Fruit fly (Drosophila melanogaster) whole organism, embryonic: ENCODE measurements around the gene SPH93.
A peak's percentile ranks its signal among the peaks of the same experiment; 100 is the strongest.

ENCODE experiments used
- Awh ChIP-seq: fragments of 200-800 bp; sonication (Bioruptor generic); IDR thresholded peaks from 2 replicates; pipeline ENCODE4, ENCODE4 v1.3.6; 2022; ENCODE audit warnings: missing biosample characterization, missing genetic modification characterization
- BEAF-32 ChIP-seq: fragments of 200-800 bp; sonication (Bioruptor generic); optimal IDR thresholded peaks from 3 replicates; lab custom pipeline; 2017; ENCODE audit warnings: missing biosample characterization, missing genetic modification characterization, mild to moderate bottlenecking, moderate library complexity, missing genetic modification reagents
- Blimp-1 ChIP-seq: fragments of 200-800 bp; sonication (Bioruptor generic); optimal IDR thresholded peaks from 3 replicates; lab custom pipeline; 2018; ENCODE audit warnings: missing biosample characterization, missing genetic modification characterization, mild to moderate bottlenecking, moderate library complexity, missing genetic modification reagents
- CG12104 ChIP-seq: fragments of 200-800 bp; sonication (Bioruptor generic); optimal IDR thresholded peaks from 3 replicates; lab custom pipeline; 2016; ENCODE audit warnings: missing biosample characterization, missing genetic modification characterization
- CG12769 ChIP-seq: fragments of 200-800 bp; sonication (Bioruptor generic); optimal IDR thresholded peaks from 2 replicates; lab custom pipeline; 2019; ENCODE audit warnings: missing biosample characterization, mild to moderate bottlenecking, missing genetic modification characterization, moderate library complexity
- CG13624 ChIP-seq: fragments of 200-800 bp; sonication (Bioruptor generic); optimal IDR thresholded peaks from 2 replicates; lab custom pipeline; 2016; ENCODE audit warnings: missing biosample characterization, missing genetic modification characterization
- CG13775 ChIP-seq: fragments of 200-800 bp; sonication (Bioruptor generic); optimal IDR thresholded peaks from 3 replicates; lab custom pipeline; 2017; ENCODE audit warnings: missing biosample characterization, mild to moderate bottlenecking, missing genetic modification characterization
- CG16813 ChIP-seq: fragments of 200-800 bp; sonication (Bioruptor generic); IDR thresholded peaks from 3 replicates; pipeline ENCODE4 v1.3.6; 2022; ENCODE audit warnings: missing biosample characterization, missing genetic modification characterization; ENCODE audit not compliant: partially characterized antibody
- CG17829 ChIP-seq: fragments of 200-800 bp; optimal IDR thresholded peaks from 2 replicates; lab custom pipeline; 2019; ENCODE audit warnings: missing biosample characterization, mild to moderate bottlenecking, missing genetic modification characterization, moderate library complexity
- CG2678 ChIP-seq: fragments of 200-800 bp; sonication (Bioruptor generic); optimal IDR thresholded peaks from 3 replicates; lab custom pipeline; 2019; ENCODE audit warnings: missing biosample characterization, mild to moderate bottlenecking, missing genetic modification characterization, moderate library complexity
- CG3163 ChIP-seq: fragments of 200-800 bp; sonication (Bioruptor generic); optimal IDR thresholded peaks from 3 replicates; lab custom pipeline; 2016; ENCODE audit warnings: missing biosample characterization, missing genetic modification characterization
- CG4328 ChIP-seq: fragments of 200-800 bp; sonication (Bioruptor generic); optimal IDR thresholded peaks from 3 replicates; lab custom pipeline; 2017; ENCODE audit warnings: missing biosample characterization, missing genetic modification reagents, missing genetic modification characterization
- CG4617 ChIP-seq: fragments of 200-800 bp; sonication (Bioruptor generic); optimal IDR thresholded peaks from 3 replicates; lab custom pipeline; 2016; ENCODE audit warnings: missing biosample characterization, missing genetic modification characterization, borderline replicate concordance
- CG7357 ChIP-seq: fragments of 200-800 bp; sonication (Bioruptor generic); IDR thresholded peaks from 3 replicates; pipeline ENCODE4 v1.3.6; 2022; ENCODE audit warnings: missing biosample characterization, missing genetic modification characterization
- CG7745 ChIP-seq: fragments of 200-800 bp; sonication (Bioruptor generic); optimal IDR thresholded peaks from 2 replicates; lab custom pipeline; 2018; ENCODE audit warnings: missing biosample characterization, mild to moderate bottlenecking, missing genetic modification characterization, moderate library complexity
- CG7963 ChIP-seq: fragments of 200-800 bp; sonication (Bioruptor generic); IDR thresholded peaks from 3 replicates; pipeline ENCODE4 v1.3.6; 2022; ENCODE audit warnings: missing biosample characterization, missing genetic modification characterization; ENCODE audit not compliant: partially characterized antibody
- CG9932 ChIP-seq: fragments of 200-800 bp; sonication (Bioruptor generic); IDR thresholded peaks from 2 replicates; pipeline ENCODE4 v1.3.6; 2022; ENCODE audit warnings: missing biosample characterization, missing genetic modification characterization
- CTCF ChIP-seq: fragments of 200-800 bp; sonication (Bioruptor generic); optimal IDR thresholded peaks from 2 replicates; lab custom pipeline; 2017; ENCODE audit warnings: missing biosample characterization, mild to moderate bottlenecking, missing genetic modification characterization, moderate library complexity
- Camta ChIP-seq: fragments of 200-800 bp; sonication (Bioruptor generic); optimal IDR thresholded peaks from 2 replicates; lab custom pipeline; 2016; ENCODE audit warnings: missing biosample characterization, missing genetic modification characterization
- Doc3 ChIP-seq: fragments of 200-800 bp; sonication (Bioruptor generic); IDR thresholded peaks from 3 replicates; pipeline ENCODE4 v1.3.6; 2022; ENCODE audit warnings: missing biosample characterization, missing genetic modification characterization; ENCODE audit not compliant: partially characterized antibody
- Dref ChIP-seq: fragments of 200-800 bp; sonication (Bioruptor generic); IDR thresholded peaks from 2 replicates; pipeline ENCODE4 v1.3.6; 2022; ENCODE audit warnings: missing biosample characterization, missing genetic modification characterization
- GATAe ChIP-seq: fragments of 200-800 bp; sonication (Bioruptor generic); conservative IDR thresholded peaks from 2 replicates; pipeline ENCODE4 v1.3.6; 2022; ENCODE audit warnings: missing biosample characterization, missing genetic modification characterization
- HLH3B ChIP-seq: fragments of 200-800 bp; sonication (Bioruptor generic); IDR thresholded peaks from 2 replicates; pipeline ENCODE4 v1.3.6; 2022; ENCODE audit warnings: missing biosample characterization, missing genetic modification characterization
- Mad ChIP-seq: fragments of 200-800 bp; sonication (Bioruptor generic); optimal IDR thresholded peaks from 2 replicates; lab custom pipeline; 2016; ENCODE audit warnings: missing biosample characterization, missing genetic modification characterization
- Mrtf ChIP-seq: fragments of 200-800 bp; sonication (Bioruptor generic); IDR thresholded peaks from 3 replicates; pipeline ENCODE4 v1.3.6; 2022; ENCODE audit warnings: missing biosample characterization, missing genetic modification characterization
- Nf-YA ChIP-seq: fragments of 200-800 bp; sonication (Bioruptor generic); IDR thresholded peaks from 2 replicates; pipeline ENCODE4 v1.3.6; 2022; ENCODE audit warnings: missing biosample characterization, missing genetic modification characterization
- Ravus ChIP-seq: fragments of 200-800 bp; sonication (Bioruptor generic); IDR thresholded peaks from 2 replicates; pipeline ENCODE4 v1.3.6; 2022; ENCODE audit warnings: missing biosample characterization, missing genetic modification characterization
- Sry-β ChIP-seq: fragments of 200-800 bp; sonication (Bioruptor generic); optimal IDR thresholded peaks from 2 replicates; lab custom pipeline; 2018; ENCODE audit warnings: missing biosample characterization, mild to moderate bottlenecking, missing genetic modification characterization, moderate library complexity
- Xbp1 ChIP-seq: fragments of 200-800 bp; sonication (Bioruptor generic); optimal IDR thresholded peaks from 3 replicates; lab custom pipeline; 2016; ENCODE audit warnings: missing biosample characterization, mild to moderate bottlenecking, missing genetic modification characterization
- cato ChIP-seq: fragments of 200-800 bp; sonication (Bioruptor generic); optimal IDR thresholded peaks from 2 replicates; lab custom pipeline; 2016; ENCODE audit warnings: missing biosample characterization, missing genetic modification characterization, borderline replicate concordance
- corto ChIP-seq: fragments of 200-800 bp; sonication (Bioruptor generic); optimal IDR thresholded peaks from 2 replicates; lab custom pipeline; 2016; ENCODE audit warnings: missing biosample characterization, mild to moderate bottlenecking, missing genetic modification characterization, moderate library complexity
- da ChIP-seq: fragments of 200-800 bp; sonication (Bioruptor generic); optimal IDR thresholded peaks from 2 replicates; lab custom pipeline; 2016; ENCODE audit warnings: missing biosample characterization, missing genetic modification characterization
- disco-r ChIP-seq: fragments of 200-800 bp; sonication (Bioruptor generic); optimal IDR thresholded peaks from 2 replicates; lab custom pipeline; 2016; ENCODE audit warnings: missing biosample characterization, missing genetic modification characterization
- ems ChIP-seq: fragments of 200-800 bp; sonication (Bioruptor generic); optimal IDR thresholded peaks from 3 replicates; lab custom pipeline; 2016; ENCODE audit warnings: missing biosample characterization, missing genetic modification characterization
- eve ChIP-seq, 2 experiments: fragments of >200 bp; optimal IDR thresholded peaks; 2 replicates each; lab custom pipeline; 2017; ENCODE audit warnings: missing biosample characterization in 2 of 2, missing genetic modification characterization in 2 of 2
- jigr1 ChIP-seq: fragments of 200-800 bp; sonication (Bioruptor generic); IDR thresholded peaks from 3 replicates; pipeline ENCODE4 v1.3.6; 2022; ENCODE audit warnings: missing biosample characterization, missing genetic modification characterization
- jing ChIP-seq: fragments of 200-800 bp; sonication (Bioruptor generic); optimal IDR thresholded peaks from 2 replicates; lab custom pipeline; 2018; ENCODE audit warnings: missing biosample characterization, mild to moderate bottlenecking, missing genetic modification characterization
- kay ChIP-seq: fragments of 200-800 bp; sonication (Bioruptor generic); optimal IDR thresholded peaks from 2 replicates; lab custom pipeline; 2016; ENCODE audit warnings: missing biosample characterization, missing genetic modification characterization
- ken ChIP-seq: fragments of 200-800 bp; sonication (Bioruptor generic); IDR thresholded peaks from 3 replicates; pipeline ENCODE4 v1.3.6; 2022; ENCODE audit warnings: missing biosample characterization, missing genetic modification characterization
- lov ChIP-seq, 2 experiments: fragments of 200-800 bp in 1 of 2; fragments of >200 bp in 1 of 2; sonication (Bioruptor generic) in 1 of 2; IDR thresholded peaks in 1 of 2; optimal IDR thresholded peaks in 1 of 2; 2 replicates in 1 of 2; 3 replicates in 1 of 2; pipeline versions ENCODE4 v1.3.6 to Lab custom; 2017 to 2022; ENCODE audit warnings: missing biosample characterization in 1 of 2, missing genetic modification characterization in 1 of 2
- nau ChIP-seq: fragments of 200-800 bp; sonication (Bioruptor generic); optimal IDR thresholded peaks from 3 replicates; lab custom pipeline; 2017; ENCODE audit warnings: missing biosample characterization, mild to moderate bottlenecking, missing genetic modification characterization, missing genetic modification reagents
- org-1 ChIP-seq: fragments of 200-800 bp; sonication (Bioruptor generic); optimal IDR thresholded peaks from 2 replicates; lab custom pipeline; 2017; ENCODE audit warnings: missing biosample characterization, missing genetic modification characterization
- seq ChIP-seq: fragments of 200-800 bp; sonication (Bioruptor generic); IDR thresholded peaks from 2 replicates; pipeline ENCODE4 v1.3.6; 2022; ENCODE audit warnings: missing biosample characterization, missing genetic modification characterization
- so ChIP-seq: fragments of 200-800 bp; sonication (Bioruptor generic); IDR thresholded peaks from 3 replicates; pipeline ENCODE4 v1.3.6; 2022; ENCODE audit warnings: missing biosample characterization, missing genetic modification characterization
- sob ChIP-seq: fragments of 200-800 bp; sonication (Bioruptor generic); IDR thresholded peaks from 2 replicates; pipeline ENCODE4 v1.3.6; 2022; ENCODE audit warnings: missing biosample characterization, missing genetic modification characterization
- stwl ChIP-seq: fragments of 200-800 bp; sonication (Bioruptor generic); optimal IDR thresholded peaks from 3 replicates; lab custom pipeline; 2018; ENCODE audit warnings: missing biosample characterization, mild to moderate bottlenecking, missing genetic modification characterization, moderate library complexity
- unc-4 ChIP-seq: fragments of 200-800 bp; sonication (Bioruptor generic); IDR thresholded peaks from 2 replicates; pipeline ENCODE4 v1.3.6; 2022; ENCODE audit warnings: missing biosample characterization, missing genetic modification characterization; ENCODE audit not compliant: partially characterized antibody
- wor ChIP-seq: fragments of 200-800 bp; sonication (Bioruptor generic); IDR thresholded peaks from 2 replicates; pipeline ENCODE4 v1.3.6; 2022; ENCODE audit warnings: missing biosample characterization, missing genetic modification characterization
- yki ChIP-seq: fragments of >200 bp; optimal IDR thresholded peaks from 3 replicates; lab custom pipeline; 2018

The SPH93 gene

dm6 chr2L:17429788-17430587, 25.7 kb downstream of the SPH93 start (continued):
- TF ChIP-seq corto (GFP tag; lab: Kevin White, UChicago): peak; percentile 48
- TF ChIP-seq CG13775: peak; percentile 92
- peak; percentile 88 for TF ChIP-seq CG12769
- TF ChIP-seq CG4617 (GFP tag; lab: Kevin White, UChicago): peak; percentile 53
- TF ChIP-seq jigr1: peak; percentile 93; the same call in 2 of the 3 replicates
- TF ChIP-seq BEAF-32 (GFP tag; lab: Kevin White, UChicago): no peak
- peak; percentile 71 for TF ChIP-seq Xbp1 (GFP tag; lab: Kevin White, UChicago)
- TF ChIP-seq CG3163 (GFP tag; lab: Kevin White, UChicago): peak; percentile 14
- TF ChIP-seq Ravus (GFP tag; lab: Robert Waterston, UW): peak; percentile 86
- TF ChIP-seq Blimp-1: peak; percentile 97
- peak; percentile 75 for TF ChIP-seq CG9932 (GFP tag; lab: Robert Waterston, UW)
- TF ChIP-seq stwl (tag; lab: Kevin White, UChicago): peak; percentile 19
- peak; percentile 49 for TF ChIP-seq Mad (GFP tag; lab: Kevin White, UChicago)
- TF ChIP-seq kay (GFP tag; lab: Kevin White, UChicago): no peak
- TF ChIP-seq Dref (GFP tag; lab: Robert Waterston, UW): no peak
- peak; percentile 96 for TF ChIP-seq so (GFP tag; lab: Robert Waterston, UW)
- TF ChIP-seq Mrtf (GFP tag; lab: Robert Waterston, UW): peak; percentile 90; the same call in 2 of the 3 replicates
- TF ChIP-seq CG7963 (GFP tag; lab: Robert Waterston, UW): no peak
- peak; percentile 90 for TF ChIP-seq CG4328 (GFP tag; lab: Kevin White, UChicago)
- TF ChIP-seq disco-r (GFP tag; lab: Kevin White, UChicago): peak; percentile 26
- peak; percentile 96 for TF ChIP-seq org-1 (GFP tag; lab: Kevin White, UChicago)
- peak; percentile 99 for TF ChIP-seq CG2678 (tag; lab: Kevin White, UChicago)
- TF ChIP-seq CG13624 (GFP tag; lab: Kevin White, UChicago): no peak
- TF ChIP-seq Sry-β (GFP tag; lab: Kevin White, UChicago): peak; percentile 65
- peak; percentile 72 for TF ChIP-seq CTCF
- peak in 1 of 2 experiments; percentile 95 for TF ChIP-seq eve (GFP tag; optimal IDR thresholded peaks at IDR 0.05; lab: Kevin White, UChicago)
- TF ChIP-seq CG7745 (tag; lab: Kevin White, UChicago): no peak
- TF ChIP-seq lov (optimal IDR thresholded peaks at IDR 0.05; lab: Kevin White, UChicago): no peak
- TF ChIP-seq lov (GFP tag; IDR thresholded peaks at IDR 0.05; lab: Robert Waterston, UW): no peak
- no peak for TF ChIP-seq yki (lab: Kevin White, UChicago)
- TF ChIP-seq Camta (GFP tag; lab: Kevin White, UChicago): peak; percentile 49
- TF ChIP-seq da (GFP tag; lab: Kevin White, UChicago): no peak
- peak; percentile 88 for TF ChIP-seq Awh (GFP tag; lab: Robert Waterston, UW)
- TF ChIP-seq ems (GFP tag; lab: Kevin White, UChicago): peak; percentile 50
- TF ChIP-seq Doc3: no peak
- TF ChIP-seq unc-4 (GFP tag; lab: Robert Waterston, UW): no peak
- peak; percentile 88; the same call in 2 of the 3 replicates for TF ChIP-seq CG7357
- TF ChIP-seq ken (GFP tag; lab: Robert Waterston, UW): peak; percentile 52; the same call in 2 of the 3 replicates
- peak; percentile 48 for TF ChIP-seq GATAe (GFP tag; lab: Robert Waterston, UW)
- TF ChIP-seq Nf-YA (GFP tag; lab: Robert Waterston, UW): peak; percentile 89
- TF ChIP-seq CG12104 (GFP tag; lab: Kevin White, UChicago): peak; percentile 80
- peak; percentile 98 for TF ChIP-seq CG17829
- TF ChIP-seq wor (GFP tag; lab: Robert Waterston, UW): peak; percentile 88
- TF ChIP-seq sob: peak; percentile 54; the same call in 1 of the 2 replicates
- TF ChIP-seq CG16813: no peak
- peak; percentile 53 for TF ChIP-seq jing
- TF ChIP-seq cato: peak; percentile 85
- TF ChIP-seq nau (GFP tag; lab: Kevin White, UChicago): peak; percentile 94
- peak; percentile 90 for TF ChIP-seq seq (GFP tag; lab: Robert Waterston, UW)
- TF ChIP-seq HLH3B (GFP tag; lab: Robert Waterston, UW): peak; percentile 89
